Worm (Caenorhabditis elegans) whole organism, midembryonic: ENCODE measurements around the gene rhy-1.

Experiments
- flt-1 ChIP-seq: fragments of 200-800 bp; sonication (Bioruptor generic); IDR thresholded peaks from 2 replicates; pipeline ENCODE4 v1.3.6; 2022; ENCODE audit warnings: missing genetic modification characterization, missing compliant biosample characterization
- med-1 ChIP-seq: sonication (generic microtip); optimal IDR thresholded peaks from 2 replicates; lab custom pipeline; 2017; ENCODE audit warnings: missing genetic modification characterization, mild to moderate bottlenecking, missing compliant biosample characterization, antibody characterized with exemption, missing genetic modification reagents; ENCODE audit not compliant: insufficient read depth

- no peak for TF ChIP-seq med-1 (GFP tag; lab: Kevin White, UChicago)
- TF ChIP-seq flt-1 (GFP tag; lab: Robert Waterston, UW): no peak
These were observed 34.2 kb upstream of the rhy-1 start for ce11 chrII:9126965-9127364.
